Fruit fly (Drosophila melanogaster) whole organism, prepupa: ENCODE data around the gene Cog2.

Source experiments
- Blimp-1 ChIP-seq: fragments of 200-800 bp; sonication (Bioruptor generic); optimal IDR thresholded peaks from 3 replicates; lab custom pipeline; 2017; ENCODE audit warnings: missing biosample characterization, missing genetic modification characterization, mild to moderate bottlenecking, moderate library complexity, missing genetic modification reagents
- CG10631 ChIP-seq: fragments of 200-800 bp; sonication (Bioruptor generic); optimal IDR thresholded peaks from 2 replicates; lab custom pipeline; 2016; ENCODE audit warnings: missing biosample characterization, missing genetic modification characterization
- CG10669 ChIP-seq: fragments of 200-800 bp; sonication (Bioruptor generic); optimal IDR thresholded peaks from 3 replicates; lab custom pipeline; 2018; ENCODE audit warnings: missing biosample characterization, mild to moderate bottlenecking, missing genetic modification characterization, moderate library complexity
- CG11294 ChIP-seq: fragments of 200-800 bp; sonication (Bioruptor generic); IDR thresholded peaks from 2 replicates; pipeline ENCODE4 v1.3.6; 2022; ENCODE audit warnings: missing biosample characterization, missing genetic modification characterization
- CG11762 ChIP-seq: fragments of 200-800 bp; sonication (Bioruptor generic); optimal IDR thresholded peaks from 3 replicates; lab custom pipeline; 2016; ENCODE audit warnings: missing biosample characterization, missing genetic modification characterization; ENCODE audit not compliant: insufficient read depth
- CG15336 ChIP-seq: fragments of 200-800 bp; sonication (Bioruptor generic); IDR thresholded peaks from 2 replicates; pipeline ENCODE4 v1.3.6; 2022; ENCODE audit warnings: missing biosample characterization, missing genetic modification characterization
- CG1621 ChIP-seq: fragments of 200-800 bp; sonication (Bioruptor generic); optimal IDR thresholded peaks from 3 replicates; lab custom pipeline; 2018; ENCODE audit warnings: missing biosample characterization, mild to moderate bottlenecking, missing genetic modification characterization
- CG3032 ChIP-seq: fragments of 200-800 bp; optimal IDR thresholded peaks from 2 replicates; lab custom pipeline; 2019; ENCODE audit warnings: missing biosample characterization, mild to moderate bottlenecking, missing genetic modification characterization, moderate library complexity
- CG31627 ChIP-seq: fragments of 200-800 bp; sonication (Bioruptor generic); optimal IDR thresholded peaks from 3 replicates; lab custom pipeline; 2016; ENCODE audit warnings: missing biosample characterization, missing genetic modification characterization
- CG32006 ChIP-seq: fragments of 200-800 bp; sonication (Bioruptor generic); optimal IDR thresholded peaks from 3 replicates; lab custom pipeline; 2017; ENCODE audit warnings: missing biosample characterization, mild to moderate bottlenecking, missing genetic modification characterization
- CG34406 ChIP-seq: fragments of 200-800 bp; sonication (Bioruptor generic); optimal IDR thresholded peaks from 3 replicates; lab custom pipeline; 2016; ENCODE audit warnings: missing biosample characterization, missing genetic modification characterization
- CG6163 ChIP-seq: fragments of 200-800 bp; sonication (Bioruptor generic); IDR thresholded peaks from 3 replicates; pipeline ENCODE4 v1.3.6; 2022; ENCODE audit warnings: missing biosample characterization, missing genetic modification characterization
- CG6276 ChIP-seq: fragments of 200-800 bp; sonication (Bioruptor generic); optimal IDR thresholded peaks from 2 replicates; lab custom pipeline; 2017; ENCODE audit warnings: missing biosample characterization, mild to moderate bottlenecking, missing genetic modification characterization
- CG6792 ChIP-seq: fragments of 200-800 bp; sonication (Bioruptor generic); optimal IDR thresholded peaks from 3 replicates; lab custom pipeline; 2016; ENCODE audit warnings: missing biosample characterization, missing genetic modification characterization
- CG7368 ChIP-seq: fragments of 200-800 bp; sonication (Bioruptor generic); optimal IDR thresholded peaks from 3 replicates; lab custom pipeline; 2016; ENCODE audit warnings: missing biosample characterization, missing genetic modification characterization
- CG8319 ChIP-seq: fragments of 200-800 bp; sonication (Bioruptor generic); optimal IDR thresholded peaks from 3 replicates; lab custom pipeline; 2016; ENCODE audit warnings: missing biosample characterization, missing genetic modification characterization
- CG8632 ChIP-seq: fragments of 200-800 bp; sonication (Bioruptor generic); optimal IDR thresholded peaks from 3 replicates; lab custom pipeline; 2016; ENCODE audit warnings: missing biosample characterization, missing genetic modification characterization
- Eip78C ChIP-seq: fragments of 200-800 bp; sonication (Bioruptor generic); peaks from one replicate; lab custom pipeline; 2016; ENCODE audit warnings: missing biosample characterization, missing genetic modification characterization
- Eip93F ChIP-seq: fragments of 200-800 bp; sonication (Bioruptor generic); optimal IDR thresholded peaks from 2 replicates; lab custom pipeline; 2016; ENCODE audit warnings: missing biosample characterization, mild to moderate bottlenecking, missing genetic modification characterization
- Ets21C ChIP-seq: fragments of 200-800 bp; sonication (Bioruptor generic); optimal IDR thresholded peaks from 3 replicates; lab custom pipeline; 2016; ENCODE audit warnings: missing biosample characterization, missing genetic modification characterization
- Ets96B ChIP-seq: fragments of 200-800 bp; optimal IDR thresholded peaks from 2 replicates; lab custom pipeline; 2019; ENCODE audit warnings: missing biosample characterization, mild to moderate bottlenecking, missing genetic modification characterization, moderate library complexity
- Gug ChIP-seq: fragments of 200-800 bp; sonication (Bioruptor generic); IDR thresholded peaks from 2 replicates; pipeline ENCODE4 v1.3.6; 2022; ENCODE audit warnings: missing biosample characterization, missing genetic modification characterization
- Hr38 ChIP-seq: sonication (Bioruptor generic); optimal IDR thresholded peaks from 2 replicates; lab custom pipeline; 2016; ENCODE audit warnings: missing biosample characterization, missing genetic modification characterization
- Hr4 ChIP-seq: fragments of 200-800 bp; sonication (Bioruptor generic); optimal IDR thresholded peaks from 3 replicates; lab custom pipeline; 2016; ENCODE audit warnings: missing biosample characterization, missing genetic modification characterization
- Lpt ChIP-seq: fragments of 200-800 bp; sonication (Bioruptor generic); optimal IDR thresholded peaks from 3 replicates; lab custom pipeline; 2016; ENCODE audit warnings: missing biosample characterization, missing genetic modification characterization
- Met ChIP-seq: fragments of 200-800 bp; sonication (Bioruptor generic); optimal IDR thresholded peaks from 3 replicates; lab custom pipeline; 2016; ENCODE audit warnings: missing biosample characterization, missing genetic modification characterization
- Smox ChIP-seq: fragments of 200-800 bp; sonication (Bioruptor generic); optimal IDR thresholded peaks from 3 replicates; lab custom pipeline; 2016; ENCODE audit warnings: missing biosample characterization, missing genetic modification characterization
- Sox14 ChIP-seq: fragments of 200-800 bp; sonication (Bioruptor generic); optimal IDR thresholded peaks from 3 replicates; lab custom pipeline; 2016; ENCODE audit warnings: missing biosample characterization, missing genetic modification characterization
- Sox15 ChIP-seq: fragments of 200-800 bp; sonication (Bioruptor generic); optimal IDR thresholded peaks from 3 replicates; lab custom pipeline; 2016; ENCODE audit warnings: missing biosample characterization, missing genetic modification characterization
- achi ChIP-seq: fragments of 200-800 bp; sonication (Bioruptor generic); optimal IDR thresholded peaks from 3 replicates; lab custom pipeline; 2016; ENCODE audit warnings: missing biosample characterization, missing genetic modification characterization
- acj6 ChIP-seq: fragments of 200-800 bp; sonication (Bioruptor generic); optimal IDR thresholded peaks from 3 replicates; lab custom pipeline; 2016; ENCODE audit warnings: missing biosample characterization, missing genetic modification characterization
- cyc ChIP-seq: fragments of 200-800 bp; sonication (Bioruptor generic); optimal IDR thresholded peaks from 3 replicates; lab custom pipeline; 2016; ENCODE audit warnings: missing biosample characterization, missing genetic modification characterization
- dsx ChIP-seq: fragments of 200-800 bp; optimal IDR thresholded peaks from 3 replicates; lab custom pipeline; 2019; ENCODE audit warnings: missing biosample characterization, mild to moderate bottlenecking, missing genetic modification characterization, moderate library complexity; ENCODE audit not compliant: poor library complexity, severe bottlenecking
- eg ChIP-seq: fragments of 200-800 bp; sonication (Bioruptor generic); IDR thresholded peaks from 3 replicates; pipeline ENCODE4 v1.3.6; 2022; ENCODE audit warnings: missing biosample characterization, missing genetic modification characterization
- esn ChIP-seq: fragments of 200-800 bp; sonication (Bioruptor generic); optimal IDR thresholded peaks from 2 replicates; lab custom pipeline; 2016; ENCODE audit warnings: missing biosample characterization, mild to moderate bottlenecking, missing genetic modification characterization, moderate library complexity
- fd85E ChIP-seq: fragments of 200-800 bp; sonication (Bioruptor generic); optimal IDR thresholded peaks from 3 replicates; lab custom pipeline; 2016; ENCODE audit warnings: missing biosample characterization, missing genetic modification characterization
- fkh ChIP-seq: fragments of 200-800 bp; sonication (Bioruptor generic); optimal IDR thresholded peaks from 3 replicates; lab custom pipeline; 2017; ENCODE audit warnings: missing biosample characterization, mild to moderate bottlenecking, missing genetic modification characterization, moderate library complexity
- lz ChIP-seq: fragments of 200-800 bp; sonication (Bioruptor generic); optimal IDR thresholded peaks from 3 replicates; lab custom pipeline; 2016; ENCODE audit warnings: missing biosample characterization, missing genetic modification characterization
- salr ChIP-seq, 2 experiments: fragments of 200-800 bp; sonication (Bioruptor generic); optimal IDR thresholded peaks; 3 replicates each; lab custom pipeline; 2016 to 2018; ENCODE audit warnings: missing biosample characterization in 2 of 2, missing genetic modification characterization in 2 of 2, mild to moderate bottlenecking in 1 of 2
- spab ChIP-seq: fragments of 200-800 bp; sonication (Bioruptor generic); optimal IDR thresholded peaks from 2 replicates; lab custom pipeline; 2017; ENCODE audit warnings: missing biosample characterization, mild to moderate bottlenecking, missing genetic modification characterization, missing genetic modification reagents
- topi ChIP-seq: fragments of 200-800 bp; sonication (Bioruptor generic); optimal IDR thresholded peaks from 3 replicates; lab custom pipeline; 2016; ENCODE audit warnings: missing biosample characterization, missing genetic modification characterization

Gene Cog2

DNA sequence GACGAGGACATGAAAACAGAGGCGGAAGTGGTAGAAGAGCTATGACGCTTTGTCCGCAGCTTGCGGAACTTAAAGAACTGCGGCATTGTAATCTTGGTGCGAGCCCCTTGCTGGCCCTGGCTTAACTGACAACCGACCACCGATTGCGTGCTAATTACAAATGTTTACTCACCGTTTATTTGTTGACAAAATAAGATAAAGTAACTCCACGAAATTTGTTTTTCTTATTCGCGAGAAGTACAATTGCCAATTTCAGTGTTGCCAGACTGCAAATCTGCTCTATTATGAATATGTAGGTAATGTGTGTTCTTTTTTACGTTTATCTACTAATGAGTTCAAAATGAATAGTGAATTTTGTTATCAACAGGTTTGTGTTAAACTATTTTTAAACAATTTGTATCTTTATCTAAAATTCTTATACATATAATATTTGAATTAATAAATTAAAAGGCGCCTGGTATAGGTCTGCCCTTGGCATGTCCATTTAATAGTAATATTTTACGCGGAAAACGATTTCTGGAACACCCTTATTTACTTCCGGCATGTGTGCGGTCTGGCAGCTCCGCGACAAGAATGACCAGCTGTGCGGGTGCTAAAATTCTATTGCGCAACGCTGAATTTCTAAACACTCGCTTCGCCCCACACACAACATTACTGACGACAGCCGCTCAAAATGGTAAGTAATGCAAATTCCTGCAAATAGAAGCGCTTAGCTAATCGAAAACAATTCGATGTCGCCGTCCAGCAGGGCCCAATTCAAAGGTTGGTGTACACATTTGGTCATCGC lies 4.6 kb downstream of the Cog2 start, which contains the start of the genes Atg4b and Hibch (continued):
- TF ChIP-seq Blimp-1 (peak; percentile 73), Ets96B (tag; lab: Kevin White, UChicago) (peak; percentile 68), lz (GFP tag; lab: Kevin White, UChicago) (peak; percentile 74), Ets21C (no peak), Sox15 (peak; percentile 78), CG1621 (tag; lab: Kevin White, UChicago) (peak; percentile 54), Sox14 (GFP tag; lab: Kevin White, UChicago) (no peak), CG11762 (GFP tag; lab: Kevin White, UChicago) (peak; percentile 75), CG8319 (GFP tag; lab: Kevin White, UChicago) (peak; percentile 70), fkh (GFP tag; lab: Kevin White, UChicago) (peak; percentile 97), CG34406 (peak; percentile 72), Eip93F (GFP tag; lab: Kevin White, UChicago) (no peak), esn (GFP tag; lab: Kevin White, UChicago) (peak; percentile 79), CG6276 (GFP tag; lab: Kevin White, UChicago) (no peak), CG32006 (GFP tag; lab: Kevin White, UChicago) (peak; percentile 84), spab (GFP tag; lab: Kevin White, UChicago) (no peak), Hr4 (no peak)

DNA sequence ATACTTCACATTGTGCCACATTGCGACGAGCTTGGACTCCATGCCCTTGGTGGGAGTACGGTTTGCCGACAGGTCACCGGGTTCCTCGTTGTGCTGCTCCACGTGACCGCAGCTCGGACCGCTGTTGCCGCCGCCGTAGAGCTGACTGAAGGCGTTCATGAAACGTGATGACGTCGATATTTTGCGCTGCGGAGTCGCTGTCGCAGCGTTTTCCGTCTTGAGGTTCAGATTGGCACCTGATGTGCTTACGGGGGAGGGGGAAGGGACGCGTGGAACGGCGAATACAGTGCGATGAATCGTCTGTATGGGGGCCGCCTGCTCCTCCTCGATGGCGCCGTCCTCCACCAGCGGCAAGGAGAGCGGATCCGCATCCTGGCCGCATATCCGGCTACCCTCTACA lies 5.3 kb downstream of the Cog2 start:
- no peak for TF ChIP-seq Sox14 (GFP tag; lab: Kevin White, UChicago)
- no peak for TF ChIP-seq CG6276 (GFP tag; lab: Kevin White, UChicago)
- TF ChIP-seq Lpt (GFP tag; lab: Kevin White, UChicago), result no peak
- no peak for TF ChIP-seq fd85E (GFP tag; lab: Kevin White, UChicago)
- TF ChIP-seq CG31627 (GFP tag; lab: Kevin White, UChicago), result no peak
- TF ChIP-seq Gug (GFP tag; lab: Robert Waterston, UW), result no peak
- no peak for TF ChIP-seq CG8632 (GFP tag; lab: Kevin White, UChicago)
- TF ChIP-seq, all 60 proteins: peak for 0

DNA sequence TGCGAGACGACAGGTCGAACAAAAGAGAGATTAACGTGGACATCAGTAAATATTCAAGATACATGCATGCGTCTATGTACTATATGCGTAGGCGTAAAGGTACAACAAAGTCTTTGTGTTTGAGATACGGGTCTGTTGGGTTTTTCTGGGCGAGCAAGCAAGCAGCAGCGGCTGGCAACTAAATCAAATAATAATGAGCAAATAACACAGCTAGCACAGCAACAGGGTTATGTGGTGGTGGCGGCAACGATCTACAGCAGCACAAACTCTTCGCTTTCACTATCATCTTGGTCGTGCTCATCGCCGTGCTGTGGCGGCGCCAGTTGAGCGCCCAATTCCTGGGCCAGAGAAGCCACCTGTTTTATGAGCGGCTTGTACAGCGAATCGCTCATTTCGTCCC lies 7.4 kb downstream of the Cog2 start:
- TF ChIP-seq fkh (GFP tag; lab: Kevin White, UChicago) (peak; percentile 93), eg (GFP tag; lab: Robert Waterston, UW) (no peak)

DNA sequence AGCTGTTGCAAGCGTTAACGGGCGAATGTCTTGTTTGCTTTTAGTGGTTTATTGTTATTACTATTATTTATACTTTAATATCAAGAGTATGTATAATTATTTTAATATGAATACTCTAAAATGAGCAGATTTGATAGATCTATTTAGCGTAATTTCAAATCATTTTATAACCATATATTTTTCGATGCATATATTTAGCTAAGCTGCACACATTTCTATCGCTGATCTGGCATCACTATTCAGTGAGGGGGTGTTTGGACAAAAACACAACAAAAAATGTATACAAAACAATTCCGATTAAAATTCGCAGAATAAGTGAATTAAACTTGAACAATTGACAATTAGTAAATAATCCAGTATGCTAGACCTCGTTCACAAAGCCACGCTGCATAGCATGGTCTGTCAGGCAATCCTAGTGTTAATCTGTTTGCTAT lies 10.4 kb downstream of the Cog2 start, which contains the start of the genes Trs33 and Tmtc4:
Gene Trs33, minus strand, starts transcription at position 3 of the 434 bp plus-strand sequence.
Gene Tmtc4, plus strand, starts transcription at position 233 of the 434 bp plus-strand sequence.
- peak; percentile 75 for TF ChIP-seq Eip78C (GFP tag; lab: Kevin White, UChicago)
- no peak for TF ChIP-seq Sox15
- peak; percentile 29; the same call in 1 of the 2 replicates for TF ChIP-seq CG15336 (GFP tag; lab: Robert Waterston, UW)
- TF ChIP-seq fkh (GFP tag; lab: Kevin White, UChicago), result peak; percentile 96
- peak; percentile 24 for TF ChIP-seq CG34406
- TF ChIP-seq Gug (GFP tag; lab: Robert Waterston, UW), result no peak
- no peak for TF ChIP-seq CG11294
- TF ChIP-seq acj6, result no peak
- TF ChIP-seq Ets96B (tag; lab: Kevin White, UChicago), result peak; percentile 35
- peak; percentile 44 for TF ChIP-seq Sox14 (GFP tag; lab: Kevin White, UChicago)
- no peak for TF ChIP-seq CG7368
- no peak for TF ChIP-seq achi (GFP tag; lab: Kevin White, UChicago)
- peak; percentile 30 for TF ChIP-seq CG10669 (GFP tag; lab: Kevin White, UChicago)
- no peak for TF ChIP-seq CG6276 (GFP tag; lab: Kevin White, UChicago)
- TF ChIP-seq CG31627 (GFP tag; lab: Kevin White, UChicago), result peak; percentile 10
- peak; percentile 7 for TF ChIP-seq dsx
- TF ChIP-seq topi (GFP tag; lab: Kevin White, UChicago), result peak; percentile 25
- TF ChIP-seq CG10631 (GFP tag; lab: Kevin White, UChicago), result peak; percentile 47
- TF ChIP-seq CG3032 (tag; lab: Kevin White, UChicago), result peak; percentile 54
- TF ChIP-seq Smox, result no peak
- no peak for TF ChIP-seq Blimp-1
- TF ChIP-seq salr (GFP tag; optimal IDR thresholded peaks at IDR 0.05; lab: Kevin White, UChicago), result no peak
- TF ChIP-seq cyc, result peak; percentile 36
- TF ChIP-seq Hr38 (GFP tag; lab: Kevin White, UChicago), result no peak
- no peak for TF ChIP-seq Hr4
- TF ChIP-seq lz (GFP tag; lab: Kevin White, UChicago), result peak; percentile 8
- peak; percentile 54 for TF ChIP-seq esn (GFP tag; lab: Kevin White, UChicago)
- no peak for TF ChIP-seq CG1621 (tag; lab: Kevin White, UChicago)
- no peak for TF ChIP-seq CG6163 (GFP tag; lab: Robert Waterston, UW)
- TF ChIP-seq Met, result no peak
- no peak for TF ChIP-seq CG6792 (GFP tag; lab: Kevin White, UChicago)
